Worm (Caenorhabditis elegans): ENCODE measurements around the gene F45H10.5.

F45H10.5 gene

ce11 chrII:13461604-13462375 lies 39.9 kb upstream of the F45H10.5 start:
- peak; percentile 53 for TF ChIP-seq C34F6.9 (tag; optimal IDR thresholded peaks at IDR 0.05)
- peak; percentile 97 for TF ChIP-seq nhr-21 (tag; optimal IDR thresholded peaks at IDR 0.05)
- peak; percentile 87 for TF ChIP-seq egl-27 (tag; optimal IDR thresholded peaks at IDR 0.05)
- TF ChIP-seq alr-1 (tag; optimal IDR thresholded peaks at IDR 0.05), result no peak
- peak; percentile 62 for TF ChIP-seq gmeb-1 (tag; optimal IDR thresholded peaks at IDR 0.05)
- no peak for TF ChIP-seq dmd-4 (tag; optimal IDR thresholded peaks at IDR 0.05)
- TF ChIP-seq ama-1 (optimal IDR thresholded peaks at IDR 0.05), result peak; percentile 95
- TF ChIP-seq ceh-82 (tag; optimal IDR thresholded peaks at IDR 0.05), result no peak
- peak in 1 of 2 experiments; percentile 42 for TF ChIP-seq lsy-2 (tag; optimal IDR thresholded peaks at IDR 0.05)
- no peak for TF ChIP-seq ZK546.5 (tag; optimal IDR thresholded peaks at IDR 0.05)
- peak; percentile 92 for TF ChIP-seq F13H6.1 (tag; optimal IDR thresholded peaks at IDR 0.05)
- TF ChIP-seq crh-2 (tag; optimal IDR thresholded peaks at IDR 0.05), result peak; percentile 70
- peak; percentile 79 for TF ChIP-seq nhr-129 (tag; optimal IDR thresholded peaks at IDR 0.05)
- TF ChIP-seq skn-1 (tag; optimal IDR thresholded peaks at IDR 0.05), result peak; percentile 17
- TF ChIP-seq aly-2 (tag; optimal IDR thresholded peaks at IDR 0.05), result no peak
- peak; percentile 98 for TF ChIP-seq sma-9 (GFP tag; optimal IDR thresholded peaks at IDR 0.05)
- no peak for TF ChIP-seq sma-9 (tag; optimal IDR thresholded peaks at IDR 0.05)
- peak; percentile 77 for TF ChIP-seq fos-1 (tag; optimal IDR thresholded peaks at IDR 0.05)
- no peak for TF ChIP-seq nhr-237 (tag; optimal IDR thresholded peaks at IDR 0.05)
- peak; percentile 85 for TF ChIP-seq nhr-25 (tag; optimal IDR thresholded peaks at IDR 0.05)
- TF ChIP-seq mbf-1 (tag; optimal IDR thresholded peaks at IDR 0.05), result no peak
- peak; percentile 68 for TF ChIP-seq sem-4 (tag; optimal IDR thresholded peaks at IDR 0.05)
- peak; percentile 11 for TF ChIP-seq snpc-4 (tag; optimal IDR thresholded peaks at IDR 0.05)
- peak; percentile 9 to 40 for TF ChIP-seq mdl-1 (tag; optimal IDR thresholded peaks at IDR 0.05)
- peak; percentile 71 for TF ChIP-seq nhr-6 (tag; optimal IDR thresholded peaks at IDR 0.05)
- TF ChIP-seq R02D3.7 (tag; optimal IDR thresholded peaks at IDR 0.05), result no peak
- TF ChIP-seq ztf-4 (tag; optimal IDR thresholded peaks at IDR 0.05), result peak; percentile 86
- peak; percentile 31 for TF ChIP-seq lin-13 (GFP tag; optimal IDR thresholded peaks at IDR 0.05)
- TF ChIP-seq Y55F3AM.14 (GFP tag; optimal IDR thresholded peaks at IDR 0.05), result peak; percentile 81
- peak; percentile 85 for TF ChIP-seq sma-3 (GFP tag; optimal IDR thresholded peaks at IDR 0.05)
- TF ChIP-seq unc-62 (GFP tag; optimal IDR thresholded peaks at IDR 0.05), result no peak
- TF ChIP-seq blmp-1 (tag; optimal IDR thresholded peaks at IDR 0.05; ENCODE audit: insufficient read depth), result peak; percentile 71
- TF ChIP-seq lin-11 (tag; optimal IDR thresholded peaks at IDR 0.05), result peak; percentile 40
- no peak for TF ChIP-seq unc-55 (GFP tag; optimal IDR thresholded peaks at IDR 0.05)
- peak; percentile 35 for TF ChIP-seq nhr-10 (tag; optimal IDR thresholded peaks at IDR 0.05)

- TF ChIP-seq sma-3 (GFP tag; optimal IDR thresholded peaks at IDR 0.05), result peak; percentile 47
- peak; percentile 35 for TF ChIP-seq crh-2 (tag; optimal IDR thresholded peaks at IDR 0.05)
- TF ChIP-seq alr-1 (tag; optimal IDR thresholded peaks at IDR 0.05), result no peak
- no peak for TF ChIP-seq dmd-4 (tag; optimal IDR thresholded peaks at IDR 0.05)
- peak; percentile 1 for TF ChIP-seq blmp-1 (tag; optimal IDR thresholded peaks at IDR 0.05; ENCODE audit: insufficient read depth)
- no peak for TF ChIP-seq lin-13 (GFP tag; optimal IDR thresholded peaks at IDR 0.05)
- peak; percentile 83 for TF ChIP-seq nhr-25 (tag; optimal IDR thresholded peaks at IDR 0.05)
- TF ChIP-seq fos-1 (tag; optimal IDR thresholded peaks at IDR 0.05), result peak; percentile 35
- peak; percentile 30 for TF ChIP-seq nhr-129 (tag; optimal IDR thresholded peaks at IDR 0.05)
Measured at ce11 chrII:13465381-13465838, 36.3 kb upstream of the F45H10.5 start.

- TF ChIP-seq egl-27 (tag; optimal IDR thresholded peaks at IDR 0.05) (no peak), sma-9 (GFP tag; optimal IDR thresholded peaks at IDR 0.05) (peak; percentile 92), sma-9 (tag; optimal IDR thresholded peaks at IDR 0.05) (no peak), fos-1 (tag; optimal IDR thresholded peaks at IDR 0.05) (peak; percentile 86), sem-4 (tag; optimal IDR thresholded peaks at IDR 0.05) (no peak), peb-1 (tag; optimal IDR thresholded peaks at IDR 0.05) (no peak), F13H6.1 (tag; optimal IDR thresholded peaks at IDR 0.05) (peak; percentile 18), sma-3 (GFP tag; optimal IDR thresholded peaks at IDR 0.05) (peak; percentile 32), elt-1 (tag; optimal IDR thresholded peaks at IDR 0.05) (no peak), Y55F3AM.14 (GFP tag; optimal IDR thresholded peaks at IDR 0.05) (no peak), nhr-10 (tag; optimal IDR thresholded peaks at IDR 0.05) (no peak), unc-62 (GFP tag; optimal IDR thresholded peaks at IDR 0.05) (no peak), crh-2 (tag; optimal IDR thresholded peaks at IDR 0.05) (peak; percentile 69), nhr-129 (tag; optimal IDR thresholded peaks at IDR 0.05) (peak; percentile 54), nhr-12 (tag; optimal IDR thresholded peaks at IDR 0.05) (no peak), ceh-16 (tag; optimal IDR thresholded peaks at IDR 0.05) (no peak)
Measured at ce11 chrII:13467838-13468389, 33.8 kb upstream of the F45H10.5 start.

Data from whole organism, L2 larva.